Worm (Caenorhabditis elegans): Measurements from ENCODE around the gene srv-4.

- TF ChIP-seq elt-3 (tag; optimal IDR thresholded peaks at IDR 0.05) (no peak), nhr-21 (tag; optimal IDR thresholded peaks at IDR 0.05) (no peak), ama-1 (optimal IDR thresholded peaks at IDR 0.05) (no peak), aly-2 (tag; optimal IDR thresholded peaks at IDR 0.05) (no peak), elt-1 (tag; optimal IDR thresholded peaks at IDR 0.05) (no peak), nhr-6 (tag; optimal IDR thresholded peaks at IDR 0.05) (no peak), unc-55 (GFP tag; optimal IDR thresholded peaks at IDR 0.05) (no peak), ZK546.5 (tag; optimal IDR thresholded peaks at IDR 0.05) (no peak)
These were observed 20.9 kb downstream of the srv-4 start, which contains the start of gene F36A4.4 for ce11 chrIV:4267320-4267719.
